Worm (Caenorhabditis elegans) whole organism, L2 larva: ENCODE measurements around the gene lelo-3.

Experiments used
- C34F6.9 ChIP-seq: fragments of 150-350 bp; optimal IDR thresholded peaks from 2 replicates; lab custom pipeline; 2014; ENCODE audit warnings: missing biosample characterization, missing genetic modification characterization
- R02D3.7 ChIP-seq: fragments of 150-350 bp; optimal IDR thresholded peaks from 2 replicates; lab custom pipeline; 2014; ENCODE audit warnings: missing biosample characterization, missing genetic modification characterization
- Y55F3AM.14 ChIP-seq: fragments of 200-800 bp; sonication (Bioruptor generic); optimal IDR thresholded peaks from 2 replicates; lab custom pipeline; 2018; ENCODE audit warnings: mild to moderate bottlenecking, missing genetic modification characterization, missing compliant biosample characterization
- ZK546.5 ChIP-seq: sonication (generic microtip); optimal IDR thresholded peaks from 2 replicates; lab custom pipeline; 2017; ENCODE audit warnings: missing biosample characterization, missing genetic modification characterization
- alr-1 ChIP-seq: fragments of 150-350 bp; optimal IDR thresholded peaks from 2 replicates; lab custom pipeline; 2014; ENCODE audit warnings: missing biosample characterization, missing genetic modification characterization
- ama-1 ChIP-seq: fragments of 150-350 bp; optimal IDR thresholded peaks from 2 replicates; lab custom pipeline; 2018; ENCODE audit warnings: inconsistent platforms
- blmp-1 ChIP-seq: sonication (generic microtip); optimal IDR thresholded peaks from 2 replicates; lab custom pipeline; 2017; ENCODE audit warnings: missing genetic modification characterization, mild to moderate bottlenecking, missing compliant biosample characterization, antibody characterized with exemption, moderate library complexity; ENCODE audit not compliant: insufficient read depth
- ceh-16 ChIP-seq: fragments of 150-350 bp; optimal IDR thresholded peaks from 2 replicates; lab custom pipeline; 2014; ENCODE audit warnings: missing biosample characterization, missing genetic modification characterization
- ceh-82 ChIP-seq: fragments of 150-350 bp; optimal IDR thresholded peaks from 2 replicates; lab custom pipeline; 2014; ENCODE audit warnings: missing biosample characterization, missing genetic modification characterization
- crh-2 ChIP-seq: sonication (generic microtip); optimal IDR thresholded peaks from 2 replicates; lab custom pipeline; 2017; ENCODE audit warnings: missing biosample characterization, missing genetic modification characterization
- dmd-4 ChIP-seq: sonication (generic microtip); optimal IDR thresholded peaks from 2 replicates; lab custom pipeline; 2017; ENCODE audit warnings: missing biosample characterization, missing genetic modification characterization
- egl-27 ChIP-seq: sonication (generic microtip); optimal IDR thresholded peaks from 3 replicates; lab custom pipeline; 2017; ENCODE audit warnings: missing biosample characterization, missing genetic modification reagents, missing genetic modification characterization
- elt-1 ChIP-seq: fragments of 150-350 bp; optimal IDR thresholded peaks from 2 replicates; lab custom pipeline; 2014; ENCODE audit warnings: missing biosample characterization, missing genetic modification characterization
- elt-3 ChIP-seq: sonication (generic microtip); optimal IDR thresholded peaks from 2 replicates; lab custom pipeline; 2017; ENCODE audit warnings: missing biosample characterization, missing genetic modification characterization
- fos-1 ChIP-seq: fragments of 150-350 bp; optimal IDR thresholded peaks from 2 replicates; lab custom pipeline; 2014; ENCODE audit warnings: missing biosample characterization, missing genetic modification characterization
- lin-11 ChIP-seq: fragments of 150-350 bp; sonication (generic microtip); optimal IDR thresholded peaks from 2 replicates; lab custom pipeline; 2014; ENCODE audit warnings: missing biosample characterization, missing genetic modification characterization, inconsistent platforms, mixed read lengths
- lin-39 ChIP-seq: fragments of 150-350 bp; optimal IDR thresholded peaks from 2 replicates; lab custom pipeline; 2014; ENCODE audit warnings: missing biosample characterization, missing genetic modification reagents, missing genetic modification characterization
- lsy-2 ChIP-seq, 2 experiments: fragments of 150-350 bp in 1 of 2; sonication (generic microtip) in 1 of 2; optimal IDR thresholded peaks; 2 replicates each; lab custom pipeline; 2014 to 2017; ENCODE audit warnings: missing biosample characterization in 2 of 2, missing genetic modification characterization in 2 of 2
- mbf-1 ChIP-seq: sonication (generic microtip); optimal IDR thresholded peaks from 2 replicates; lab custom pipeline; 2017; ENCODE audit warnings: missing biosample characterization, missing genetic modification characterization
- mdl-1 ChIP-seq, 2 experiments: fragments of 150-350 bp in 1 of 2; sonication (generic microtip) in 1 of 2; optimal IDR thresholded peaks; 2 replicates each; lab custom pipeline; 2017; ENCODE audit warnings: missing biosample characterization in 2 of 2, missing genetic modification characterization in 2 of 2
- nhr-10 ChIP-seq: sonication (generic microtip); optimal IDR thresholded peaks from 2 replicates; lab custom pipeline; 2017; ENCODE audit warnings: missing biosample characterization, missing genetic modification characterization
- nhr-12 ChIP-seq: fragments of 150-350 bp; optimal IDR thresholded peaks from 2 replicates; lab custom pipeline; 2014; ENCODE audit warnings: missing biosample characterization, missing genetic modification characterization
- nhr-237 ChIP-seq: fragments of 150-350 bp; optimal IDR thresholded peaks from 2 replicates; lab custom pipeline; 2014; ENCODE audit warnings: missing biosample characterization, missing genetic modification characterization
- nhr-25 ChIP-seq: fragments of 150-350 bp; sonication (generic microtip); optimal IDR thresholded peaks from 3 replicates; lab custom pipeline; 2014; ENCODE audit warnings: missing biosample characterization, missing genetic modification characterization
- nhr-6 ChIP-seq: fragments of 150-350 bp; optimal IDR thresholded peaks from 2 replicates; lab custom pipeline; 2014; ENCODE audit warnings: missing biosample characterization, missing genetic modification characterization
- nhr-77 ChIP-seq: fragments of 150-350 bp; optimal IDR thresholded peaks from 2 replicates; lab custom pipeline; 2014; ENCODE audit warnings: missing biosample characterization, missing genetic modification characterization
- sem-4 ChIP-seq: fragments of 150-350 bp; optimal IDR thresholded peaks from 2 replicates; lab custom pipeline; 2014; ENCODE audit warnings: missing biosample characterization, missing genetic modification reagents, missing genetic modification characterization
- sma-3 ChIP-seq: sonication (generic microtip); optimal IDR thresholded peaks from 2 replicates; lab custom pipeline; 2016; ENCODE audit warnings: missing genetic modification reagents, missing genetic modification characterization, missing compliant biosample characterization
- sma-9 ChIP-seq, 2 experiments: fragments of 150-350 bp in 1 of 2; sonication (generic microtip) in 1 of 2; optimal IDR thresholded peaks; 2 replicates each; lab custom pipeline; 2014 to 2016; ENCODE audit warnings: missing genetic modification characterization in 2 of 2, mild to moderate bottlenecking in 1 of 2, missing biosample characterization in 1 of 2, missing compliant biosample characterization in 1 of 2, missing genetic modification reagents in 1 of 2, moderate library complexity in 1 of 2
- snpc-4 ChIP-seq: fragments of 150-350 bp; optimal IDR thresholded peaks from 2 replicates; lab custom pipeline; 2014; ENCODE audit warnings: missing biosample characterization, missing genetic modification characterization
- unc-39 ChIP-seq: fragments of 150-350 bp; optimal IDR thresholded peaks from 2 replicates; lab custom pipeline; 2014; ENCODE audit warnings: missing biosample characterization, missing genetic modification characterization
- unc-55 ChIP-seq: fragments of 150-350 bp; sonication (generic microtip); optimal IDR thresholded peaks from 3 replicates; lab custom pipeline; 2014; ENCODE audit warnings: missing biosample characterization, missing genetic modification reagents, missing genetic modification characterization
- zag-1 ChIP-seq: fragments of 150-350 bp; optimal IDR thresholded peaks from 2 replicates; lab custom pipeline; 2014; ENCODE audit warnings: missing biosample characterization, missing genetic modification characterization

lelo-3 gene

DNA sequence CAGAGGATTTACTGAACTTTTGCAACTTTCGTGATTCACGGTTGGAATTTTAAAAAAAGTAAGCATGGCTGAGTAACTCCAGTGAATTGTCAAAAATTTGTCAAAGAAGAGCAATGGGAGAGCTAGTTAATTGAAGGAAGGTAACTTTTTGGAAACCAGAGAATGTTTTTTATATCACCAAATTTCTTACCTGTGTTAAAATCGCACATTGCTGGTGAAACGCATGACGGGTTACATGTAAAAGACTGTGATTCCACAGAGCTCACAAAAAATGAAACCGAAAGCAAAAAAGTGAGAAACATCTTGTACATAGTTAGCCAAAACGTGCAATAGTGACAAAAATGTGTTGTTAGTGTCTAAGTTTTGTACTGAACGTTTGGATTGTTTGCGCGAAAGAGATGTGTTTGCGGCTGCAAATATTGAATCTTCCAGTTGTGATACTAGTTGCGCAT is 23.2 kb downstream of the lelo-3 start, which contains the start of gene F22F4.9:
Gene F22F4.9 (minus strand): TSS at position 402 of the 452 bp plus-strand sequence.
- TF ChIP-seq unc-55 (no peak), lsy-2 (tag; optimal IDR thresholded peaks at IDR 0.05; lab: Kevin White, UChicago) (no peak), nhr-77 (no peak), dmd-4 (no peak), snpc-4 (tag; lab: Kevin White, UChicago) (no peak), sem-4 (tag; lab: Kevin White, UChicago) (no peak), zag-1 (tag; lab: Kevin White, UChicago) (no peak), fos-1 (tag; lab: Kevin White, UChicago) (no peak), crh-2 (tag; lab: Kevin White, UChicago) (no peak), nhr-10 (tag; lab: Kevin White, UChicago) (no peak), ama-1 (lab: Kevin White, UChicago) (no peak)

DNA sequence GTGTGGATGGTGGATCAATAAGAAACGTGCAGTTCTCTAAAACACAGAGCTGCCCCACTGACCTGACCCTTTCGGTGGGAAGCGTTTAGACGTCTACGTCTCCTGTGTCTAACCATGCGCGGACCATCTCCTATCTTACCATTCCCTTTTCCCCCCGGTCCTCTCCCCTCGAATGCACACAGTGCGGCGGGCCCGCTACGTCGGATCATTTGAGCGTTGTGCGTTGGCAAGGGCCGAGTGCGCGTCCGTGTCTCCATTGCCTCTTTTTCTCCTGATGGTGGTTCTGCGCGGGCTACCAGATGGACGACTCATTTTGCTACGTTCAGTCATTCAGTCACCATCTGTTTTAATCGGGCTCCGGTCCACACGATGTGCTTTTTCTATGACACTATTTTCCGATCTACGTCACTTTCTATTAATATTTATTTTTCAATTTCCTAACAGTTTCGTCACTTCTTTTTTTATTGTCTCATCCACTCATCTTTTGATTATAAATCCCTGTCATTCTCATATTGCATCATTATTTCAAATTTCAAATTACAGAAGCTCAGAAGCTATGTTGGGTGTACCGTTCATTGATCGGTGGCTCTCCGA is 26.7 kb downstream of the lelo-3 start, which contains the start of gene inx-3:
Gene inx-3 (plus strand): TSS at position 544 of the 594 bp plus-strand sequence.
- TF ChIP-seq C34F6.9 (tag; lab: Kevin White, UChicago) (no peak), lin-11 (no peak), nhr-237 (no peak), sem-4 (tag; lab: Kevin White, UChicago) (no peak), alr-1 (tag; lab: Kevin White, UChicago) (no peak), blmp-1 (tag; lab: Kevin White, UChicago) (no peak), sma-9 (GFP tag; optimal IDR thresholded peaks at IDR 0.05; lab: Kevin White, UChicago) (no peak), sma-9 (tag; optimal IDR thresholded peaks at IDR 0.05; lab: Kevin White, UChicago) (no peak), mdl-1 (tag; optimal IDR thresholded peaks at IDR 0.05; lab: Kevin White, UChicago) (no peak), zag-1 (tag; lab: Kevin White, UChicago) (no peak), egl-27 (tag; lab: Kevin White, UChicago) (no peak), crh-2 (tag; lab: Kevin White, UChicago) (no peak), dmd-4 (no peak), nhr-10 (tag; lab: Kevin White, UChicago) (no peak)
- TF ChIP-seq, all 48 proteins: peak for 0

DNA sequence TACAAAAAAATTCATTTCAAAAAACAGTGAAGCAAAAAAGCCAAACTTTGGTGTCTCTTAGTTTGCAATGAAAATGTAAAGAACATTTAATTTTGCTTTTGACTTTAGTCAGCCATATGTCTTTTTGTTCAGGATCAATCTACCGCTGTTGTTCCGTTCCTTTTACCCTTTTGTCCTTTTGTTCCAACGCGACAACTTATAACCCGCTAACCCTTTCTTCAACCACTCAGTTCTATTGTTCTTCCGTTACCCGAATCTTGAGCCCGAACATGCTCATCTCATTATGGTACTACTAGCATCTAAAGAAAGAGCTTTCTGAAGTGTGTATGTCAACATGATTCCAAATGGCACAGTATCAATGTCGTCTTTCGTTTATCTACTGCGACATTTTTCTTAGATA is 28.4 kb downstream of the lelo-3 start:
- no peak for TF ChIP-seq Y55F3AM.14 (GFP tag; lab: Kevin White, UChicago)
- TF ChIP-seq snpc-4 (tag; lab: Kevin White, UChicago), result no peak
- TF ChIP-seq unc-39 (tag; lab: Kevin White, UChicago), result no peak
- TF ChIP-seq ceh-16 (tag; lab: Kevin White, UChicago), result no peak
- no peak for TF ChIP-seq mbf-1 (tag; lab: Kevin White, UChicago)
- TF ChIP-seq ama-1 (lab: Kevin White, UChicago), result no peak
- no peak for TF ChIP-seq ZK546.5
- TF ChIP-seq nhr-25 (tag; lab: Kevin White, UChicago), result no peak
- no peak for TF ChIP-seq alr-1 (tag; lab: Kevin White, UChicago)

DNA sequence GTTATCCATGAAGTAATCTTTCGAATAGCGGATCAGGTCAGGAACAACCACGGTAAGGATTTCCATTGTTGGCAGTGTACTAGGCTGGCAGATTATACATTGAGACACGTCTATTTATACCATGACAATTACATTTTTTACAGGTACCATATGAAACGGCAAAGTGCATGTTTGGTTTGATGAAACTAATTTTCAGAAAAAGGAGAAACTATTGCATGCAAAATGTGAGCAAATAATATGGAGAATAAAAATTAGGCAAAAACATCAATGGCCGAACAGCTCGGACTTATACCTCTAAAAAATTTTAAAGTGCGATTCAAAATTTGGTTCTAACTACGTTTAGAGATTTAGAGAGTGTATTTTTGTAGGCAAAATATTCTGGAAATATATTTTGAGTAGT is 29.6 kb downstream of the lelo-3 start, which contains the start of gene F22F4.5:
Gene F22F4.5 (minus strand): TSS at position 101 of the 400 bp plus-strand sequence.
- TF ChIP-seq nhr-237 (no peak), unc-55 (no peak), lin-39 (tag; lab: Kevin White, UChicago) (no peak), ceh-82 (tag; lab: Kevin White, UChicago) (no peak), lsy-2 (tag; optimal IDR thresholded peaks at IDR 0.05; lab: Kevin White, UChicago) (no peak), nhr-6 (tag; lab: Kevin White, UChicago) (no peak)

DNA sequence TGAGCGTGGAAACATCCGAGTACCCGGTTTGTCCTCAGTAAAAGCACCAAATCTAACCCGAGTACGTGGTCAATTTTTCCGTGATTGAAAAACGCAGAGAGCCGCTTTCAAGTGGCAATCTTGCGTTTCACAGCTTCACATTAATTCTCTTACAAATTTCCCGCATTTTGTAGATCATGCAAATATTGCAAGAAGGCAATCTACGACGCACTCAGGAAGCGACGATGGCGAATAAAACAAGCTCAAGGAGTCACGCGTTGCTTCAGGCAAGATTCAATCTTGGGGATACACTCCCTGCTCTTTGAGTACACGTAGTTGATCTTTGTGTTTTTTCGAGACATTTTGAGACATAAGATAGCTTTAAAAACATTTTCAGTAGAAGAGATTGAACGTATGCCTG is 34.5 kb downstream of the lelo-3 start:
- TF ChIP-seq snpc-4 (tag; lab: Kevin White, UChicago) (no peak), egl-27 (tag; lab: Kevin White, UChicago) (no peak), ZK546.5 (no peak), nhr-12 (tag; lab: Kevin White, UChicago) (no peak), elt-3 (tag; lab: Kevin White, UChicago) (no peak), fos-1 (tag; lab: Kevin White, UChicago) (no peak), lin-11 (no peak), sma-3 (no peak), unc-55 (no peak), R02D3.7 (tag; lab: Kevin White, UChicago) (no peak), nhr-25 (tag; lab: Kevin White, UChicago) (no peak), elt-1 (tag; lab: Kevin White, UChicago) (no peak), nhr-6 (tag; lab: Kevin White, UChicago) (no peak)
